Worm (Caenorhabditis elegans) whole organism, L3 larva: ENCODE measurements around the gene ari-2.

ENCODE experiments used
- R02D3.7 ChIP-seq: fragments of 150-350 bp; optimal IDR thresholded peaks from 2 replicates; lab custom pipeline; 2014; ENCODE audit warnings: missing biosample characterization, missing genetic modification characterization
- ZK546.5 ChIP-seq: sonication (generic microtip); optimal IDR thresholded peaks from 2 replicates; lab custom pipeline; 2017; ENCODE audit warnings: missing biosample characterization, missing genetic modification characterization
- aly-2 ChIP-seq: fragments of 150-350 bp; optimal IDR thresholded peaks from 2 replicates; lab custom pipeline; 2014; ENCODE audit warnings: missing biosample characterization, missing genetic modification characterization
- ama-1 ChIP-seq: fragments of 150-350 bp; optimal IDR thresholded peaks from 2 replicates; lab custom pipeline; 2018
- ceh-16 ChIP-seq: sonication (generic microtip); optimal IDR thresholded peaks from 2 replicates; lab custom pipeline; 2017; ENCODE audit warnings: missing biosample characterization, missing genetic modification characterization
- ceh-28 ChIP-seq: fragments of 150-350 bp; optimal IDR thresholded peaks from 2 replicates; lab custom pipeline; 2014; ENCODE audit warnings: missing biosample characterization, missing genetic modification reagents, missing genetic modification characterization
- ceh-82 ChIP-seq: fragments of 150-350 bp; optimal IDR thresholded peaks from 2 replicates; lab custom pipeline; 2014; ENCODE audit warnings: missing biosample characterization, missing genetic modification characterization
- ceh-9 ChIP-seq: sonication (generic microtip); optimal IDR thresholded peaks from 2 replicates; lab custom pipeline; 2018; ENCODE audit warnings: missing biosample characterization, missing genetic modification characterization
- daf-12 ChIP-seq: fragments of 150-350 bp; optimal IDR thresholded peaks from 2 replicates; lab custom pipeline; 2014; ENCODE audit warnings: missing biosample characterization, missing genetic modification reagents, missing genetic modification characterization
- egl-27 ChIP-seq: sonication (generic microtip); optimal IDR thresholded peaks from 4 replicates; lab custom pipeline; 2017; ENCODE audit warnings: missing biosample characterization, missing genetic modification reagents, missing genetic modification characterization
- egl-5 ChIP-seq: fragments of 150-350 bp; optimal IDR thresholded peaks from 2 replicates; lab custom pipeline; 2017; ENCODE audit warnings: missing biosample characterization, missing genetic modification reagents, missing genetic modification characterization, inconsistent platforms
- elt-1 ChIP-seq: fragments of 150-350 bp; optimal IDR thresholded peaks from 2 replicates; lab custom pipeline; 2014; ENCODE audit warnings: missing biosample characterization, missing genetic modification characterization
- elt-2 ChIP-seq: sonication (generic microtip); optimal IDR thresholded peaks from 2 replicates; lab custom pipeline; 2016; ENCODE audit warnings: missing genetic modification reagents, mild to moderate bottlenecking, missing genetic modification characterization, missing compliant biosample characterization
- elt-3 ChIP-seq, 3 experiments: fragments of 150-350 bp in 1 of 3; sonication (generic microtip) in 2 of 3; optimal IDR thresholded peaks; 2 replicates in 2 of 3; 4 replicates in 1 of 3; lab custom pipeline; 2014 to 2017; ENCODE audit warnings: missing biosample characterization in 3 of 3, missing genetic modification characterization in 3 of 3
- eor-1 ChIP-seq, 2 experiments: fragments of 150-350 bp; optimal IDR thresholded peaks; 2 replicates each; lab custom pipeline; 2014 to 2018; ENCODE audit warnings: missing biosample characterization in 2 of 2, missing genetic modification characterization in 2 of 2
- fkh-10 ChIP-seq: sonication (generic microtip); optimal IDR thresholded peaks from 2 replicates; lab custom pipeline; 2017; ENCODE audit warnings: missing biosample characterization, missing genetic modification reagents, missing genetic modification characterization
- fkh-2 ChIP-seq: fragments of 150-350 bp; optimal IDR thresholded peaks from 2 replicates; lab custom pipeline; 2014; ENCODE audit warnings: missing biosample characterization, missing genetic modification reagents, missing genetic modification characterization
- fos-1 ChIP-seq: fragments of 150-350 bp; optimal IDR thresholded peaks from 2 replicates; lab custom pipeline; 2014; ENCODE audit warnings: missing biosample characterization, missing genetic modification characterization
- hmg-11 ChIP-seq: sonication (generic microtip); optimal IDR thresholded peaks from 2 replicates; lab custom pipeline; 2016; ENCODE audit warnings: missing genetic modification characterization, missing compliant biosample characterization
- jun-1 ChIP-seq: fragments of 150-350 bp; optimal IDR thresholded peaks from 2 replicates; lab custom pipeline; 2014; ENCODE audit warnings: missing biosample characterization, missing genetic modification reagents, missing genetic modification characterization
- lin-15B ChIP-seq: fragments of 150-350 bp; optimal IDR thresholded peaks from 2 replicates; lab custom pipeline; 2014; ENCODE audit warnings: missing biosample characterization, missing genetic modification characterization
- lin-39 ChIP-seq: fragments of 150-350 bp; optimal IDR thresholded peaks from 2 replicates; lab custom pipeline; 2018; ENCODE audit warnings: missing biosample characterization, missing genetic modification reagents, missing genetic modification characterization
- lsy-12 ChIP-seq: sonication (generic microtip); optimal IDR thresholded peaks from 2 replicates; lab custom pipeline; 2016; ENCODE audit warnings: mild to moderate bottlenecking, missing genetic modification characterization, missing compliant biosample characterization
- mdl-1 ChIP-seq: fragments of 150-350 bp; optimal IDR thresholded peaks from 2 replicates; lab custom pipeline; 2014; ENCODE audit warnings: missing biosample characterization, missing genetic modification characterization
- mml-1 ChIP-seq: fragments of 150-350 bp; sonication (generic microtip); optimal IDR thresholded peaks from 3 replicates; lab custom pipeline; 2014; ENCODE audit warnings: missing biosample characterization, missing genetic modification characterization
- nfya-1 ChIP-seq: sonication (generic microtip); optimal IDR thresholded peaks from 2 replicates; lab custom pipeline; 2017; ENCODE audit warnings: missing genetic modification characterization, mild to moderate bottlenecking, missing compliant biosample characterization, antibody characterized with exemption, moderate library complexity; ENCODE audit not compliant: insufficient read depth
- nhr-11 ChIP-seq: fragments of 150-350 bp; optimal IDR thresholded peaks from 2 replicates; lab custom pipeline; 2014; ENCODE audit warnings: missing biosample characterization, missing genetic modification characterization
- nhr-12 ChIP-seq: fragments of 150-350 bp; optimal IDR thresholded peaks from 2 replicates; lab custom pipeline; 2014; ENCODE audit warnings: missing biosample characterization, missing genetic modification characterization
- nhr-23 ChIP-seq: fragments of 150-350 bp; optimal IDR thresholded peaks from 2 replicates; lab custom pipeline; 2014; ENCODE audit warnings: missing biosample characterization, missing genetic modification reagents, missing genetic modification characterization
- nhr-237 ChIP-seq: fragments of 150-350 bp; optimal IDR thresholded peaks from 2 replicates; lab custom pipeline; 2014; ENCODE audit warnings: missing biosample characterization, missing genetic modification characterization
- nhr-25 ChIP-seq: sonication (generic microtip); optimal IDR thresholded peaks from 2 replicates; lab custom pipeline; 2017; ENCODE audit warnings: missing biosample characterization, missing genetic modification characterization
- nhr-28 ChIP-seq: fragments of 150-350 bp; optimal IDR thresholded peaks from 2 replicates; lab custom pipeline; 2014; ENCODE audit warnings: missing biosample characterization, missing genetic modification characterization
- nhr-43 ChIP-seq: sonication (generic microtip); optimal IDR thresholded peaks from 2 replicates; lab custom pipeline; 2016; ENCODE audit warnings: mild to moderate bottlenecking, missing genetic modification characterization, missing compliant biosample characterization; ENCODE audit not compliant: poor library complexity, severe bottlenecking
- nhr-67 ChIP-seq: fragments of 150-350 bp; optimal IDR thresholded peaks from 2 replicates; lab custom pipeline; 2014; ENCODE audit warnings: missing biosample characterization, missing genetic modification characterization
- nhr-76 ChIP-seq: fragments of 150-350 bp; sonication (generic microtip); optimal IDR thresholded peaks from 5 replicates; lab custom pipeline; 2014; ENCODE audit warnings: missing biosample characterization, missing genetic modification characterization
- nhr-77 ChIP-seq: fragments of 150-350 bp; optimal IDR thresholded peaks from 2 replicates; lab custom pipeline; 2014; ENCODE audit warnings: missing biosample characterization, missing genetic modification characterization
- pha-4 ChIP-seq: fragments of 150-350 bp; optimal IDR thresholded peaks from 2 replicates; lab custom pipeline; 2014; ENCODE audit warnings: missing biosample characterization, missing genetic modification reagents, missing genetic modification characterization
- pqm-1 ChIP-seq: fragments of 150-350 bp; optimal IDR thresholded peaks from 2 replicates; lab custom pipeline; 2017; ENCODE audit warnings: missing biosample characterization, missing genetic modification characterization, inconsistent platforms
- sea-2 ChIP-seq: fragments of 150-350 bp; sonication (generic microtip); optimal IDR thresholded peaks from 4 replicates; lab custom pipeline; 2014; ENCODE audit warnings: missing biosample characterization, missing genetic modification reagents, missing genetic modification characterization
- skn-1 ChIP-seq: fragments of 150-350 bp; optimal IDR thresholded peaks from 2 replicates; lab custom pipeline; 2014; ENCODE audit warnings: missing biosample characterization, missing genetic modification characterization
- snpc-4 ChIP-seq: fragments of 150-350 bp; optimal IDR thresholded peaks from 2 replicates; lab custom pipeline; 2014; ENCODE audit warnings: missing biosample characterization, missing genetic modification characterization
- tbx-2 ChIP-seq: sonication (generic microtip); optimal IDR thresholded peaks from 2 replicates; lab custom pipeline; 2016; ENCODE audit warnings: mild to moderate bottlenecking, missing genetic modification characterization, missing compliant biosample characterization
- unc-39 ChIP-seq: sonication (generic microtip); optimal IDR thresholded peaks from 4 replicates; lab custom pipeline; 2017; ENCODE audit warnings: missing biosample characterization, missing genetic modification characterization
- unc-62 ChIP-seq: fragments of 150-350 bp; sonication (generic microtip); optimal IDR thresholded peaks from 4 replicates; lab custom pipeline; 2014; ENCODE audit warnings: missing biosample characterization, missing genetic modification reagents, missing genetic modification characterization
- zag-1 ChIP-seq: fragments of 150-350 bp; optimal IDR thresholded peaks from 2 replicates; lab custom pipeline; 2014; ENCODE audit warnings: missing biosample characterization, missing genetic modification characterization
- ztf-11 ChIP-seq: fragments of 150-350 bp; optimal IDR thresholded peaks from 2 replicates; lab custom pipeline; 2014; ENCODE audit warnings: missing biosample characterization, missing genetic modification characterization
- ztf-4 ChIP-seq: fragments of 150-350 bp; optimal IDR thresholded peaks from 2 replicates; lab custom pipeline; 2014; ENCODE audit warnings: missing biosample characterization, missing genetic modification characterization

ari-2 gene

ce11 chrIV:5592956-5593355 lies 42.0 kb downstream of the ari-2 start:
- no peak for TF ChIP-seq elt-1 (tag; lab: Kevin White, UChicago)
- peak; percentile 4 for TF ChIP-seq nhr-43 (tag; lab: Kevin White, UChicago)

ce11 chrIV:5593804-5594214 lies 42.9 kb downstream of the ari-2 start:
- TF ChIP-seq nhr-23 (tag; lab: Kevin White, UChicago) = peak; percentile 53
- no peak for TF ChIP-seq ceh-82 (tag; lab: Kevin White, UChicago)
- peak; percentile 0 for TF ChIP-seq lsy-12
- no peak for TF ChIP-seq ztf-4 (tag; lab: Kevin White, UChicago)
- no peak for TF ChIP-seq daf-12 (tag; lab: Kevin White, UChicago)
- no peak for TF ChIP-seq ZK546.5 (tag; lab: Kevin White, UChicago)
- no peak for TF ChIP-seq elt-3 (tag; optimal IDR thresholded peaks at IDR 0.05; lab: Kevin White, UChicago)
- TF ChIP-seq ama-1 (lab: Kevin White, UChicago) = peak; percentile 75
- no peak for TF ChIP-seq nhr-28 (tag; lab: Kevin White, UChicago)
- TF ChIP-seq fos-1 (tag; lab: Kevin White, UChicago) = no peak
- no peak for TF ChIP-seq mml-1 (tag; lab: Kevin White, UChicago)
- no peak for TF ChIP-seq mdl-1 (tag; lab: Kevin White, UChicago)
- TF ChIP-seq fkh-10 (GFP tag; lab: Kevin White, UChicago) = no peak
- TF ChIP-seq nhr-237 (tag; lab: Kevin White, UChicago) = no peak
- TF ChIP-seq R02D3.7 (tag; lab: Kevin White, UChicago) = no peak
- TF ChIP-seq ceh-28 (tag; lab: Kevin White, UChicago) = peak; percentile 16
- no peak for TF ChIP-seq ceh-16
- no peak for TF ChIP-seq elt-2
- TF ChIP-seq ztf-11 = no peak
- TF ChIP-seq zag-1 (tag; lab: Kevin White, UChicago) = no peak
- peak; percentile 75 for TF ChIP-seq unc-62 (GFP tag; lab: Kevin White, UChicago)
- peak; percentile 24 for TF ChIP-seq lin-15B (tag; lab: Kevin White, UChicago)
- peak; percentile 15 for TF ChIP-seq elt-1 (tag; lab: Kevin White, UChicago)
- no peak for TF ChIP-seq unc-39
- no peak for TF ChIP-seq nhr-77 (tag; lab: Kevin White, UChicago)
- no peak for TF ChIP-seq nhr-67
- no peak for TF ChIP-seq nhr-12 (tag; lab: Kevin White, UChicago)
- TF ChIP-seq pqm-1 (tag; lab: Kevin White, UChicago) = no peak
- peak; percentile 30 for TF ChIP-seq snpc-4 (tag; lab: Kevin White, UChicago)
- no peak for TF ChIP-seq aly-2 (tag; lab: Kevin White, UChicago)
- TF ChIP-seq eor-1 (tag; optimal IDR thresholded peaks at IDR 0.05; lab: Kevin White, UChicago) = no peak
- no peak for TF ChIP-seq nhr-11 (tag; lab: Kevin White, UChicago)
- TF ChIP-seq egl-27 (tag; lab: Kevin White, UChicago) = peak; percentile 55
- TF ChIP-seq lin-39 = peak; percentile 83
- peak; percentile 71 for TF ChIP-seq nfya-1
- peak; percentile 68 for TF ChIP-seq egl-5 (tag; lab: Kevin White, UChicago)
- TF ChIP-seq ceh-9 = no peak
- peak; percentile 30 for TF ChIP-seq jun-1 (tag; lab: Kevin White, UChicago)
- peak; percentile 80 for TF ChIP-seq nhr-25 (tag; lab: Kevin White, UChicago)
- no peak for TF ChIP-seq sea-2
- TF ChIP-seq nhr-43 (tag; lab: Kevin White, UChicago) = peak; percentile 51
- TF ChIP-seq fkh-2 (tag; lab: Kevin White, UChicago) = peak; percentile 98
- peak; percentile 100 for TF ChIP-seq pha-4 (tag; lab: Kevin White, UChicago)
- TF ChIP-seq nhr-76 (tag; lab: Kevin White, UChicago) = no peak
- TF ChIP-seq tbx-2 = no peak
- TF ChIP-seq skn-1 (tag; lab: Kevin White, UChicago) = no peak
- peak; percentile 38 for TF ChIP-seq hmg-11 (tag; lab: Kevin White, UChicago)
